Worm (Caenorhabditis elegans) whole organism, mixed stage, embryonic: ENCODE measurements around the gene W02H5.19.

Experiments used
- bed-3 ChIP-seq: fragments of 200-800 bp; sonication (Bioruptor generic); optimal IDR thresholded peaks from 3 replicates; lab custom pipeline; 2018; ENCODE audit warnings: mild to moderate bottlenecking, missing genetic modification characterization, moderate library complexity, missing compliant biosample characterization
- blmp-1 ChIP-seq: fragments of 150-350 bp; optimal IDR thresholded peaks from 2 replicates; lab custom pipeline; 2014; ENCODE audit warnings: missing biosample characterization, missing genetic modification characterization
- ceh-39 ChIP-seq: fragments of 150-350 bp; optimal IDR thresholded peaks from 2 replicates; lab custom pipeline; 2014; ENCODE audit warnings: missing biosample characterization, missing genetic modification characterization
- ceh-43 ChIP-seq: fragments of 200-800 bp; sonication (Bioruptor generic); optimal IDR thresholded peaks from 2 replicates; lab custom pipeline; 2018; ENCODE audit warnings: mild to moderate bottlenecking, missing genetic modification characterization, moderate library complexity, missing compliant biosample characterization
- ceh-83 ChIP-seq: fragments of 200-800 bp; sonication (Bioruptor generic); optimal IDR thresholded peaks from 2 replicates; lab custom pipeline; 2018; ENCODE audit warnings: mild to moderate bottlenecking, missing genetic modification characterization, missing compliant biosample characterization
- ces-1 ChIP-seq: fragments of 150-350 bp; optimal IDR thresholded peaks from 2 replicates; lab custom pipeline; 2014; ENCODE audit warnings: missing biosample characterization, missing genetic modification reagents, missing genetic modification characterization
- cnd-1 ChIP-seq: fragments of 200-800 bp; sonication (Bioruptor generic); optimal IDR thresholded peaks from 2 replicates; lab custom pipeline; 2018; ENCODE audit warnings: mild to moderate bottlenecking, missing genetic modification characterization, missing compliant biosample characterization
- drap-1 ChIP-seq: fragments of 200-800 bp; sonication (Bioruptor generic); optimal IDR thresholded peaks from 3 replicates; lab custom pipeline; 2018; ENCODE audit warnings: mild to moderate bottlenecking, missing genetic modification characterization, missing compliant biosample characterization
- elt-1 ChIP-seq: sonication (generic microtip); optimal IDR thresholded peaks from 2 replicates; lab custom pipeline; 2017; ENCODE audit warnings: missing genetic modification characterization, mild to moderate bottlenecking, missing compliant biosample characterization, antibody characterized with exemption, moderate library complexity, borderline replicate concordance; ENCODE audit not compliant: insufficient read depth
- elt-3 ChIP-seq: fragments of 150-350 bp; optimal IDR thresholded peaks from 2 replicates; lab custom pipeline; 2014; ENCODE audit warnings: missing biosample characterization, missing genetic modification characterization
- flh-1 ChIP-seq: fragments of 200-800 bp; sonication (Bioruptor generic); optimal IDR thresholded peaks from 2 replicates; lab custom pipeline; 2018; ENCODE audit warnings: mild to moderate bottlenecking, missing genetic modification characterization, moderate library complexity, missing compliant biosample characterization
- ham-2 ChIP-seq: fragments of 200-800 bp; sonication (Bioruptor generic); optimal IDR thresholded peaks from 2 replicates; lab custom pipeline; 2018; ENCODE audit warnings: mild to moderate bottlenecking, missing genetic modification characterization, missing compliant biosample characterization
- hlh-1 ChIP-seq: fragments of 150-350 bp; optimal IDR thresholded peaks from 2 replicates; lab custom pipeline; 2014; ENCODE audit warnings: missing biosample characterization, missing genetic modification reagents, missing genetic modification characterization
- lin-32 ChIP-seq: fragments of 200-800 bp; sonication (Bioruptor generic); optimal IDR thresholded peaks from 2 replicates; lab custom pipeline; 2018; ENCODE audit warnings: mild to moderate bottlenecking, missing genetic modification characterization, missing compliant biosample characterization
- lsy-2 ChIP-seq: fragments of 150-350 bp; optimal IDR thresholded peaks from 2 replicates; lab custom pipeline; 2014; ENCODE audit warnings: missing biosample characterization, missing genetic modification characterization
- mab-5 ChIP-seq: fragments of 150-350 bp; optimal IDR thresholded peaks from 2 replicates; lab custom pipeline; 2014; ENCODE audit warnings: missing biosample characterization, missing genetic modification characterization
- mep-1 ChIP-seq: fragments of 150-350 bp; optimal IDR thresholded peaks from 2 replicates; lab custom pipeline; 2017; ENCODE audit warnings: missing biosample characterization, missing genetic modification reagents, missing genetic modification characterization, inconsistent platforms
- nhr-2 ChIP-seq: fragments of 150-350 bp; optimal IDR thresholded peaks from 2 replicates; lab custom pipeline; 2014; ENCODE audit warnings: missing biosample characterization, missing genetic modification characterization
- nhr-237 ChIP-seq: fragments of 150-350 bp; optimal IDR thresholded peaks from 2 replicates; lab custom pipeline; 2014; ENCODE audit warnings: missing biosample characterization, missing genetic modification characterization
- nhr-28 ChIP-seq: fragments of 150-350 bp; optimal IDR thresholded peaks from 2 replicates; lab custom pipeline; 2014; ENCODE audit warnings: missing biosample characterization, missing genetic modification characterization
- nhr-76 ChIP-seq: sonication (generic microtip); optimal IDR thresholded peaks from 2 replicates; lab custom pipeline; 2017; ENCODE audit warnings: missing biosample characterization, missing genetic modification characterization
- pha-4 ChIP-seq: fragments of 150-350 bp; optimal IDR thresholded peaks from 2 replicates; lab custom pipeline; 2018; ENCODE audit warnings: missing biosample characterization, missing genetic modification reagents, missing genetic modification characterization
- sem-2 ChIP-seq: fragments of 200-800 bp; sonication (Bioruptor generic); optimal IDR thresholded peaks from 2 replicates; lab custom pipeline; 2018; ENCODE audit warnings: mild to moderate bottlenecking, missing genetic modification characterization, missing compliant biosample characterization
- snpc-4 ChIP-seq: fragments of 150-350 bp; optimal IDR thresholded peaks from 2 replicates; lab custom pipeline; 2014; ENCODE audit warnings: missing biosample characterization, missing genetic modification characterization
- sptf-1 ChIP-seq: sonication (generic microtip); optimal IDR thresholded peaks from 2 replicates; lab custom pipeline; 2017; ENCODE audit warnings: mild to moderate bottlenecking, missing genetic modification characterization, moderate library complexity, missing compliant biosample characterization
- tbx-8 ChIP-seq: fragments of 200-800 bp; sonication (Bioruptor generic); optimal IDR thresholded peaks from 2 replicates; lab custom pipeline; 2018; ENCODE audit warnings: mild to moderate bottlenecking, missing genetic modification characterization, moderate library complexity, missing compliant biosample characterization
- unc-120 ChIP-seq: sonication (generic microtip); optimal IDR thresholded peaks from 2 replicates; lab custom pipeline; 2017; ENCODE audit warnings: missing genetic modification characterization, missing compliant biosample characterization; ENCODE audit not compliant: poor library complexity, severe bottlenecking
- unc-39 ChIP-seq: fragments of 150-350 bp; optimal IDR thresholded peaks from 2 replicates; lab custom pipeline; 2014; ENCODE audit warnings: missing biosample characterization, missing genetic modification characterization
- unc-62 ChIP-seq: fragments of 150-350 bp; optimal IDR thresholded peaks from 2 replicates; lab custom pipeline; 2014; ENCODE audit warnings: missing biosample characterization, missing genetic modification reagents, missing genetic modification characterization
- zip-8 ChIP-seq: fragments of 150-350 bp; optimal IDR thresholded peaks from 2 replicates; lab custom pipeline; 2014; ENCODE audit warnings: missing biosample characterization, missing genetic modification characterization
- ztf-11 ChIP-seq: fragments of 150-350 bp; optimal IDR thresholded peaks from 2 replicates; lab custom pipeline; 2014; ENCODE audit warnings: missing biosample characterization, missing genetic modification characterization

The W02H5.19 gene

DNA sequence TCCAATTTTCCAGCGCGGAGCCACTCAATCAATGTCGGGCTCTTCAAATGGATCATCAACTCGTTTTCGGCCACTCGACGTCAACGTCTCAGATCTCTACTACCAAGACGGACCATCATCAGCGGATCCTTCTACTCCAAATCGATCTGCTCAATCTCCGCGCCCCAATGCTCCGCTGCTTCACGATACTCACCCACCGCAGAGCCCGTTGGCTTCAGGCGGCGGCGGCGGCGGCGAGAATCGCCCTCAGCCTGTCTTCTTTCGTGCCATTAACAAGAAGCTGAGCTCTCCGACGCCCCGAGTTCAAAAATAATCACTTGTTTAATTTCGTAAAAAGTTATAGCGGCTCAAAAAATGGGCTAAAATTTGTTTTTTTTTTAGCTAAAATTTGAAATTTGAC is 7.4 kb downstream of the W02H5.19 start:
- TF ChIP-seq elt-1 (tag; lab: Kevin White, UChicago), result no peak
- no peak for TF ChIP-seq nhr-28 (tag; lab: Kevin White, UChicago)
- TF ChIP-seq ceh-39 (tag; lab: Kevin White, UChicago), result no peak
- no peak for TF ChIP-seq nhr-237
- TF ChIP-seq, all 35 proteins: peak for 0

DNA sequence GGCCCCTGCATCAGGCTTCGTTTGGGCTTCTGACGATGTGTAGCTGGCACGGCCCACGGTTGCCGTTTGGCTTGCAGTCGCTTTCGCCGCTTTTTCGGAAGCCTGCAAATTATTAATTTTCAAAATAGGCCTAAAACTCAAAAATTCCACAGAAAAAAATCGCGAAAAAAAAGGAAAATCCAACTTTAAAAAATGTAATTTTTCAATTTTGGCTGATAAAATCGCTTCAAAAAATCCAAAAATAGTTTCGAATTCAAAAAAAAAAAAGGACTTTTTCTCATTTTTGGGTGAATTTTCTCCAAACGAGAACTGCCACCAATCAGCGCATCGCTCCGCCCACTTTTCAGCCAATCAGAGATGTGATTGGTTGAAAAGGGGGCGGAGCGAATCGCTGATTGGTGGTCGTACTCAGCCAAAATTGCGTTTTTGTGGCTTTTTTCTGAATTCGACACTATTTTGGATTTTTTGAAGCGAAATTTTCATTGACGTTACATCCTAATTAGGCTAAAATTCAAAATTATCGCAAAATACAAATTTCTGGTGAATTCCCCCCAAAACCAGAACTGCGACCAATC is 8.6 kb downstream of the W02H5.19 start:
- TF ChIP-seq blmp-1 (tag; lab: Kevin White, UChicago), result no peak
- TF ChIP-seq ham-2 (GFP tag; lab: Kevin White, UChicago), result no peak
- TF ChIP-seq unc-39, result no peak
- TF ChIP-seq nhr-76 (tag; lab: Kevin White, UChicago), result no peak
- no peak for TF ChIP-seq hlh-1 (tag; lab: Kevin White, UChicago)
- no peak for TF ChIP-seq ztf-11 (tag; lab: Kevin White, UChicago)
- no peak for TF ChIP-seq elt-1 (tag; lab: Kevin White, UChicago)

DNA sequence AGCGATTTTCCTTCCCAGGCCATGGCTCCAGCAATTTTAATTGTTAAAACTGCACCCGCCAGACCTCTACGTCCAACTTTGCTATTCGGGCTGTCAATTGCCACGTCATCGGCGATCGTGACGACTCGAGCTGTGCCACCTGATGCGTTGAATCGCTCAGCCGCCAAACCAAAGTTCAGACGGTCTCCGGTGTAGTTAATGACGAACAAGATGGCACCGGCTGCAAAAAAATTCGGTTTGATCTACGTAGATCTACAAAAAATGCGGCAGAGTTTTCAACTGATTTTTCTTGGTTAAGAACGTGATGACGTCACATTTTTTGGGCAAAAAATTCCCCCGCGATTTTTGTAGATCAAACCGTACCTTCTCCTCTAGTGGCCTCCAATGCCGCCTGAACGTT is 12.3 kb downstream of the W02H5.19 start:
- TF ChIP-seq zip-8 (tag; lab: Kevin White, UChicago) (peak; percentile 17), nhr-28 (tag; lab: Kevin White, UChicago) (no peak), unc-62 (GFP tag; lab: Kevin White, UChicago) (no peak), ceh-39 (tag; lab: Kevin White, UChicago) (no peak), ham-2 (GFP tag; lab: Kevin White, UChicago) (no peak), unc-39 (no peak), lin-32 (no peak)
- TF ChIP-seq, all 35 proteins: peak for 1

DNA sequence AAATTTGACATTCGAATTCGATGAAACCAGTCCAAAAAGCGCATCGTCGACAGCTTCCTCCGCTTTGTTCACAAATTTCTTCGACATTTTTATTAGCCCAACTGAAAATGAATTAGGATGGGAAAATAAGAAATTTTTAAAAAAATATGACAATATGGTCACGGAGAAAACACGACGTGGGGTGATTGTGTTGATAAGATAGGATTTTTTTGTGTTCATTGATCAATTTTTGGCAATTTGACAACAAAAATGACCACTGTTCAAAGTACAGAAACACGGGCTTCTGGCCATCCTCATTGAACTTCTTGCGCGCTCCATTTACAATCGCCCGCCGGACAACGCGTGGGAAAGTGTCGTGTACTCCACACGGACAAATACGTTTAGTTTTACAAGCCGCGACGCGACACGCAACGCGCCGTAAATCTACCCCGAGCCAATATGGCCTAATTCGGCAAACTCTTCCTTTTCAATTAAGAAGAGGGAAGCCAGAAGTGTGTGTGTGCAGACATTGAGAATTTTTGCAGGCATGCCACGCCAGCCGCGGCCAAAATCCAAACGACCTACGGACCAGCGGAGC is 14.0 kb downstream of the W02H5.19 start, which contains the start of the genes W02H5.8 and angl-1:
W02H5.8 (minus strand) TSS at position 101 of the 577 bp plus-strand sequence.
angl-1 (plus strand) TSS at position 527 of the 577 bp plus-strand sequence.
- TF ChIP-seq nhr-28 (tag; lab: Kevin White, UChicago) (no peak), ceh-83 (no peak), mab-5 (no peak), nhr-2 (tag; lab: Kevin White, UChicago) (no peak), mep-1 (no peak), unc-39 (no peak), snpc-4 (no peak), cnd-1 (tag; lab: Kevin White, UChicago) (no peak), flh-1 (GFP tag; lab: Kevin White, UChicago) (no peak), ceh-43 (GFP tag; lab: Kevin White, UChicago) (no peak), ham-2 (GFP tag; lab: Kevin White, UChicago) (no peak), sptf-1 (tag; lab: Kevin White, UChicago) (no peak), nhr-76 (tag; lab: Kevin White, UChicago) (no peak), tbx-8 (no peak), sem-2 (GFP tag; lab: Kevin White, UChicago) (no peak), pha-4 (no peak), drap-1 (no peak), ces-1 (GFP tag; lab: Kevin White, UChicago) (no peak)

DNA sequence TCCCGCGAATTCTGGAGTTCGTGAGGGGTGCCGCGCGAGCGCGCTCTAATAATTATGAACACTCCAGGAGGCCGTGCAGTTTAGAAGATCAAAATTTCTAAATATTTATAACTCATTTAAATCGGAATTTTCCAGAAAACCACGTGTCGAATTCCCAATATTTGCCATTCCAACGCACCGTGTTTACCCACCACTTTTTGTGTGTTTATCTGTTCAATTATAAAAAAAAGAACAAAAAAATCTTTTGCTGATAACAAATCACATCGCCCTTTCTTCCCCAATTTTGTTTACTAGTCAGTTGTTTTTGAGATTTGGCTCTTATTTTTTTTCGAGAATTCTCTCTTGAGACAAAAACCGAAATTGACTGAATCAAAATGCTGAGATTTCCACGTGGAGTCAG is 17.5 kb downstream of the W02H5.19 start:
- TF ChIP-seq unc-39 (no peak), lin-32 (no peak), hlh-1 (tag; lab: Kevin White, UChicago) (no peak), mab-5 (no peak), tbx-8 (no peak), ham-2 (GFP tag; lab: Kevin White, UChicago) (no peak), ces-1 (GFP tag; lab: Kevin White, UChicago) (no peak)

DNA sequence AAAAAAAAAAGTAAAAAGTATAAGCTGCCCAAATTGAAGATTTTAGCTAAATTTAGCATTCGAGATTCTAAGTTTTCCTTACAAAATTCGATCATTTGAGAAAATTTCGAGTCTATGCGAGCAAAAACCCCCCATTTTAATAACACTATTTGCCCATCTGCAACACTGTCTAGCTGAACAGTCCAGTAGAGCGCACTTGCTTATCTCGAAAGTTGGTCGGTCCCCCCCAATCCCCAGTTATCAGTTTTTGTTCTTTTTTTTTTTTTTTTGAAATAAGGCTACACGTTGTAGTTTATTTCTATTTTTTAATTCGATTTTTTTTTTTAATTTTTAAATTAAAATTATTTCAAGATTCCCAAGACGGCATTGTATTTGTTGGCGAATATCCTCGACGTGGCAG is 19.0 kb downstream of the W02H5.19 start:
- TF ChIP-seq bed-3 (GFP tag; lab: Kevin White, UChicago) (no peak), unc-120 (no peak), lsy-2 (no peak), ztf-11 (tag; lab: Kevin White, UChicago) (no peak), ceh-39 (tag; lab: Kevin White, UChicago) (no peak), unc-62 (GFP tag; lab: Kevin White, UChicago) (no peak), zip-8 (tag; lab: Kevin White, UChicago) (no peak), sptf-1 (tag; lab: Kevin White, UChicago) (no peak), ham-2 (GFP tag; lab: Kevin White, UChicago) (no peak), tbx-8 (no peak), elt-3 (tag; lab: Kevin White, UChicago) (no peak), hlh-1 (tag; lab: Kevin White, UChicago) (no peak), ceh-43 (GFP tag; lab: Kevin White, UChicago) (no peak), nhr-76 (tag; lab: Kevin White, UChicago) (no peak), snpc-4 (no peak), nhr-2 (tag; lab: Kevin White, UChicago) (no peak)
- TF ChIP-seq, all 35 proteins: peak for 0
